Worm (Caenorhabditis elegans): ENCODE data around the gene spe-39.

The spe-39 gene

ce11 chrV:6796894-6797293 lies 11.6 kb downstream of the spe-39 start (continued):
- no peak for TF ChIP-seq fkh-10 (GFP tag; optimal IDR thresholded peaks at IDR 0.05)
- TF ChIP-seq ceh-16 (tag; optimal IDR thresholded peaks at IDR 0.05) = no peak
- no peak for TF ChIP-seq elt-3 (tag; optimal IDR thresholded peaks at IDR 0.05)
- no peak for TF ChIP-seq elt-1 (tag; optimal IDR thresholded peaks at IDR 0.05)
- no peak for TF ChIP-seq nhr-43 (tag; optimal IDR thresholded peaks at IDR 0.05; ENCODE audit: poor library complexity, severe bottlenecking)
- TF ChIP-seq aly-2 (tag; optimal IDR thresholded peaks at IDR 0.05) = no peak
- no peak for TF ChIP-seq ZK546.5 (tag; optimal IDR thresholded peaks at IDR 0.05)
- TF ChIP-seq ztf-11 (tag; optimal IDR thresholded peaks at IDR 0.05) = no peak
- TF ChIP-seq R02D3.7 (tag; optimal IDR thresholded peaks at IDR 0.05) = peak; percentile 10
- no peak for TF ChIP-seq nhr-67 (tag; optimal IDR thresholded peaks at IDR 0.05)
- TF ChIP-seq eor-1 (tag; optimal IDR thresholded peaks at IDR 0.05) = no peak
- no peak for TF ChIP-seq egl-27 (tag; optimal IDR thresholded peaks at IDR 0.05)
- TF ChIP-seq pqm-1 (tag; optimal IDR thresholded peaks at IDR 0.05) = no peak
- TF ChIP-seq sea-2 (GFP tag; optimal IDR thresholded peaks at IDR 0.05) = no peak
- no peak for TF ChIP-seq mml-1 (tag; optimal IDR thresholded peaks at IDR 0.05)
- TF ChIP-seq nhr-23 (tag; optimal IDR thresholded peaks at IDR 0.05) = peak; percentile 65
- TF ChIP-seq unc-62 (GFP tag; optimal IDR thresholded peaks at IDR 0.05) = no peak
- TF ChIP-seq snpc-4 (tag; optimal IDR thresholded peaks at IDR 0.05) = peak; percentile 11
- TF ChIP-seq hmg-11 (tag; optimal IDR thresholded peaks at IDR 0.05) = peak; percentile 88

- TF ChIP-seq nhr-67 (tag; optimal IDR thresholded peaks at IDR 0.05) = no peak
- TF ChIP-seq sea-2 (GFP tag; optimal IDR thresholded peaks at IDR 0.05) = no peak
- no peak for TF ChIP-seq nhr-25 (tag; optimal IDR thresholded peaks at IDR 0.05)
- TF ChIP-seq tbx-2 (tag; optimal IDR thresholded peaks at IDR 0.05) = no peak
- no peak for TF ChIP-seq elt-1 (tag; optimal IDR thresholded peaks at IDR 0.05)
- TF ChIP-seq mdl-1 (tag; optimal IDR thresholded peaks at IDR 0.05) = no peak
- TF ChIP-seq elt-3 (tag; optimal IDR thresholded peaks at IDR 0.05) = no peak
- no peak for TF ChIP-seq ztf-11 (tag; optimal IDR thresholded peaks at IDR 0.05)
- TF ChIP-seq fkh-2 (tag; optimal IDR thresholded peaks at IDR 0.05) = no peak
- no peak for TF ChIP-seq elt-2 (tag; optimal IDR thresholded peaks at IDR 0.05)
- no peak for TF ChIP-seq pqm-1 (tag; optimal IDR thresholded peaks at IDR 0.05)
- no peak for TF ChIP-seq nhr-43 (tag; optimal IDR thresholded peaks at IDR 0.05; ENCODE audit: poor library complexity, severe bottlenecking)
- no peak for TF ChIP-seq R02D3.7 (tag; optimal IDR thresholded peaks at IDR 0.05)
- no peak for TF ChIP-seq ceh-9 (tag; optimal IDR thresholded peaks at IDR 0.05)
- TF ChIP-seq ZK546.5 (tag; optimal IDR thresholded peaks at IDR 0.05) = no peak
- TF ChIP-seq lsy-12 (tag; optimal IDR thresholded peaks at IDR 0.05) = no peak
- TF ChIP-seq unc-62 (GFP tag; optimal IDR thresholded peaks at IDR 0.05) = no peak
- no peak for TF ChIP-seq nhr-12 (tag; optimal IDR thresholded peaks at IDR 0.05)
- TF ChIP-seq snpc-4 (tag; optimal IDR thresholded peaks at IDR 0.05) = no peak
These were observed 14.3 kb downstream of the spe-39 start, which contains the start of gene dmsr-9 for ce11 chrV:6799564-6799963. Gene dmsr-9 (minus strand): TSS chrV:6799664.

ce11 chrV:6801850-6802249 lies 16.6 kb downstream of the spe-39 start, which contains the start of gene dmsr-10:
Gene dmsr-10 (minus strand): TSS chrV:6801950.
- TF ChIP-seq ceh-82 (tag; optimal IDR thresholded peaks at IDR 0.05) = no peak
- TF ChIP-seq nhr-43 (tag; optimal IDR thresholded peaks at IDR 0.05; ENCODE audit: poor library complexity, severe bottlenecking) = no peak
- TF ChIP-seq R02D3.7 (tag; optimal IDR thresholded peaks at IDR 0.05) = no peak
- no peak for TF ChIP-seq pqm-1 (tag; optimal IDR thresholded peaks at IDR 0.05)
- no peak for TF ChIP-seq nhr-76 (tag; optimal IDR thresholded peaks at IDR 0.05)

ce11 chrV:6803992-6804391 lies 18.7 kb downstream of the spe-39 start, which contains the start of gene dmsr-11:
Gene dmsr-11 (minus strand): TSS chrV:6804092.
- no peak for TF ChIP-seq mdl-1 (tag; optimal IDR thresholded peaks at IDR 0.05)
- no peak for TF ChIP-seq snpc-4 (tag; optimal IDR thresholded peaks at IDR 0.05)
- TF ChIP-seq skn-1 (tag; optimal IDR thresholded peaks at IDR 0.05) = no peak
- no peak for TF ChIP-seq nhr-12 (tag; optimal IDR thresholded peaks at IDR 0.05)
- TF ChIP-seq nhr-67 (tag; optimal IDR thresholded peaks at IDR 0.05) = no peak
- TF ChIP-seq lin-39 (tag; optimal IDR thresholded peaks at IDR 0.05) = no peak
- no peak for TF ChIP-seq aly-2 (tag; optimal IDR thresholded peaks at IDR 0.05)
- TF ChIP-seq nhr-11 (tag; optimal IDR thresholded peaks at IDR 0.05) = no peak
- TF ChIP-seq egl-27 (tag; optimal IDR thresholded peaks at IDR 0.05) = no peak
- TF ChIP-seq fos-1 (tag; optimal IDR thresholded peaks at IDR 0.05) = no peak
- TF ChIP-seq elt-3 (tag; optimal IDR thresholded peaks at IDR 0.05) = no peak
- TF ChIP-seq nhr-28 (tag; optimal IDR thresholded peaks at IDR 0.05) = no peak
- TF ChIP-seq fkh-2 (tag; optimal IDR thresholded peaks at IDR 0.05) = no peak
- no peak for TF ChIP-seq nhr-23 (tag; optimal IDR thresholded peaks at IDR 0.05)
- no peak for TF ChIP-seq lsy-12 (tag; optimal IDR thresholded peaks at IDR 0.05)
- TF ChIP-seq lin-15B (tag; optimal IDR thresholded peaks at IDR 0.05) = no peak
- no peak for TF ChIP-seq jun-1 (tag; optimal IDR thresholded peaks at IDR 0.05)
- TF ChIP-seq egl-5 (tag; optimal IDR thresholded peaks at IDR 0.05) = no peak
- TF ChIP-seq zag-1 (tag; optimal IDR thresholded peaks at IDR 0.05) = no peak
- TF ChIP-seq nfya-1 (tag; optimal IDR thresholded peaks at IDR 0.05; ENCODE audit: insufficient read depth) = no peak
